Worm (Caenorhabditis elegans) whole organism, young adult: ENCODE results near the gene aakg-1.
A peak's percentile ranks its signal among the peaks of the same experiment; 100 is the strongest.

Source experiments
- D2030.7 ChIP-seq: fragments of 200-800 bp; sonication (Bioruptor generic); IDR thresholded peaks from 2 replicates; pipeline ENCODE4 v1.3.6; 2022; ENCODE audit warnings: missing genetic modification reagents, missing genetic modification characterization, missing compliant biosample characterization
- F33H1.4 ChIP-seq: fragments of 200-800 bp; sonication (Bioruptor generic); IDR thresholded peaks from 2 replicates; pipeline ENCODE4 v1.3.6; 2022; ENCODE audit warnings: missing genetic modification reagents, missing genetic modification characterization, missing compliant biosample characterization
- F49E8.2 ChIP-seq: sonication (generic microtip); optimal IDR thresholded peaks from 3 replicates; lab custom pipeline; 2017; ENCODE audit warnings: missing genetic modification characterization, mild to moderate bottlenecking, missing compliant biosample characterization, antibody characterized with exemption, moderate library complexity; ENCODE audit not compliant: insufficient read depth
- K12H6.12 ChIP-seq: fragments of 200-800 bp; sonication (Bioruptor generic); optimal IDR thresholded peaks from 2 replicates; lab custom pipeline; 2018; ENCODE audit warnings: mild to moderate bottlenecking, missing genetic modification characterization, missing compliant biosample characterization
- T26A5.8 ChIP-seq: sonication (generic microtip); optimal IDR thresholded peaks from 2 replicates; lab custom pipeline; 2016; ENCODE audit warnings: missing genetic modification characterization, missing compliant biosample characterization
- Y79H2A.3 ChIP-seq: fragments of 200-800 bp; sonication (Bioruptor generic); conservative IDR thresholded peaks from 2 replicates; pipeline ENCODE4 v1.3.6; 2022; ENCODE audit warnings: missing genetic modification reagents, missing genetic modification characterization, missing compliant biosample characterization
- ZK185.1 ChIP-seq: sonication (generic microtip); optimal IDR thresholded peaks from 2 replicates; lab custom pipeline; 2016; ENCODE audit warnings: mild to moderate bottlenecking, missing genetic modification characterization, missing compliant biosample characterization; ENCODE audit not compliant: poor library complexity, severe bottlenecking
- aptf-2 ChIP-seq: fragments of 200-800 bp; sonication (Bioruptor generic); conservative IDR thresholded peaks from 2 replicates; pipeline ENCODE4 v1.3.6; 2022; ENCODE audit warnings: missing genetic modification reagents, missing genetic modification characterization, missing compliant biosample characterization
- bed-2 ChIP-seq: fragments of 200-800 bp; sonication (Bioruptor generic); IDR thresholded peaks from 2 replicates; pipeline ENCODE4 v1.3.6; 2022; ENCODE audit warnings: missing genetic modification reagents, missing genetic modification characterization, missing compliant biosample characterization
- cebp-2 ChIP-seq: fragments of 200-800 bp; sonication (Bioruptor generic); IDR thresholded peaks from 2 replicates; pipeline ENCODE4 v1.3.6; 2022; ENCODE audit warnings: missing genetic modification characterization, missing compliant biosample characterization
- ceh-27 ChIP-seq: fragments of 200-800 bp; sonication (Bioruptor generic); optimal IDR thresholded peaks from 2 replicates; lab custom pipeline; 2018; ENCODE audit warnings: mild to moderate bottlenecking, missing genetic modification characterization, moderate library complexity, missing compliant biosample characterization
- ceh-91 ChIP-seq: fragments of 200-800 bp; sonication (Bioruptor generic); IDR thresholded peaks from 2 replicates; pipeline ENCODE4 v1.3.6; 2022; ENCODE audit warnings: missing genetic modification reagents, missing genetic modification characterization, missing compliant biosample characterization
- dox-1 ChIP-seq: fragments of 200-800 bp; sonication (Bioruptor generic); IDR thresholded peaks from 2 replicates; pipeline ENCODE4 v1.3.6; 2022; ENCODE audit warnings: missing genetic modification reagents, missing genetic modification characterization, missing compliant biosample characterization
- fkh-3 ChIP-seq: sonication (generic microtip); optimal IDR thresholded peaks from 2 replicates; lab custom pipeline; 2016; ENCODE audit warnings: mild to moderate bottlenecking, missing genetic modification characterization, missing compliant biosample characterization
- hrde-1 ChIP-seq: sonication (generic microtip); optimal IDR thresholded peaks from 2 replicates; lab custom pipeline; 2016; ENCODE audit warnings: missing genetic modification characterization, mild to moderate bottlenecking, missing compliant biosample characterization, moderate library complexity, missing genotype, missing genetic modification reagents, borderline replicate concordance
- let-607 ChIP-seq, 2 experiments: fragments of 200-800 bp in 1 of 2; sonication (Bioruptor generic) in 1 of 2; sonication (generic microtip) in 1 of 2; optimal IDR thresholded peaks; 2 replicates each; lab custom pipeline; 2016 to 2018; ENCODE audit warnings: mild to moderate bottlenecking in 2 of 2, missing compliant biosample characterization in 2 of 2, missing genetic modification characterization in 2 of 2, moderate library complexity in 2 of 2, missing genotype in 1 of 2
- lin-26 ChIP-seq: fragments of 200-800 bp; sonication (Bioruptor generic); IDR thresholded peaks from 2 replicates; pipeline ENCODE4 v1.3.6; 2022; ENCODE audit warnings: missing genetic modification reagents, missing genetic modification characterization, missing compliant biosample characterization
- lin-40 ChIP-seq: sonication (generic microtip); optimal IDR thresholded peaks from 2 replicates; lab custom pipeline; 2016; ENCODE audit warnings: missing genetic modification characterization, mild to moderate bottlenecking, missing compliant biosample characterization, missing genotype, missing genetic modification reagents
- lin-54 ChIP-seq: fragments of 200-800 bp; sonication (Bioruptor generic); optimal IDR thresholded peaks from 2 replicates; lab custom pipeline; 2018; ENCODE audit warnings: mild to moderate bottlenecking, missing genetic modification characterization, missing compliant biosample characterization
- lsl-1 ChIP-seq: fragments of 200-800 bp; sonication (Bioruptor generic); optimal IDR thresholded peaks from 2 replicates; lab custom pipeline; 2018; ENCODE audit warnings: mild to moderate bottlenecking, missing genetic modification characterization, moderate library complexity, missing compliant biosample characterization
- lsy-27 ChIP-seq: sonication (generic microtip); optimal IDR thresholded peaks from 2 replicates; lab custom pipeline; 2017; ENCODE audit warnings: missing genetic modification characterization, mild to moderate bottlenecking, missing compliant biosample characterization, antibody characterized with exemption, missing genotype, borderline replicate concordance; ENCODE audit not compliant: insufficient read depth
- madf-10 ChIP-seq: sonication (generic microtip); optimal IDR thresholded peaks from 2 replicates; lab custom pipeline; 2016; ENCODE audit warnings: mild to moderate bottlenecking, missing genetic modification characterization, missing compliant biosample characterization
- madf-3 ChIP-seq: fragments of 200-800 bp; sonication (Bioruptor generic); IDR thresholded peaks from 2 replicates; pipeline ENCODE4 v1.3.6; 2022; ENCODE audit warnings: missing genetic modification reagents, missing genetic modification characterization, missing compliant biosample characterization
- madf-6 ChIP-seq: fragments of 200-800 bp; sonication (Bioruptor generic); IDR thresholded peaks from 2 replicates; pipeline ENCODE4 v1.3.6; 2022; ENCODE audit warnings: missing genetic modification reagents, missing genetic modification characterization, missing compliant biosample characterization
- madf-8 ChIP-seq: fragments of 200-800 bp; sonication (Bioruptor generic); conservative IDR thresholded peaks from 2 replicates; pipeline ENCODE4 v1.3.6; 2022; ENCODE audit warnings: missing genetic modification reagents, missing genetic modification characterization, missing compliant biosample characterization
- mxl-1 ChIP-seq: sonication (generic microtip); optimal IDR thresholded peaks from 2 replicates; lab custom pipeline; 2016; ENCODE audit warnings: missing genetic modification characterization, missing compliant biosample characterization
- nhr-179 ChIP-seq: sonication (generic microtip); optimal IDR thresholded peaks from 2 replicates; lab custom pipeline; 2016; ENCODE audit warnings: mild to moderate bottlenecking, missing genetic modification characterization, missing compliant biosample characterization
- sdz-38 ChIP-seq: sonication (generic microtip); optimal IDR thresholded peaks from 2 replicates; lab custom pipeline; 2016; ENCODE audit warnings: missing genotype, missing genetic modification characterization, missing compliant biosample characterization
- snpc-1.1 ChIP-seq: sonication (generic microtip); optimal IDR thresholded peaks from 2 replicates; lab custom pipeline; 2017; ENCODE audit warnings: missing genetic modification characterization, mild to moderate bottlenecking, missing compliant biosample characterization, antibody characterized with exemption, moderate library complexity, missing genotype, missing genetic modification reagents; ENCODE audit not compliant: insufficient read depth
- snpc-1.3 ChIP-seq: sonication (generic microtip); optimal IDR thresholded peaks from 2 replicates; lab custom pipeline; 2017; ENCODE audit warnings: missing genetic modification characterization, mild to moderate bottlenecking, missing compliant biosample characterization, antibody characterized with exemption, moderate library complexity, missing genotype, missing genetic modification reagents; ENCODE audit not compliant: insufficient read depth
- snpc-3.4 ChIP-seq: sonication (generic microtip); optimal IDR thresholded peaks from 2 replicates; lab custom pipeline; 2017; ENCODE audit warnings: missing genetic modification characterization, mild to moderate bottlenecking, missing compliant biosample characterization, antibody characterized with exemption, moderate library complexity, missing genotype, missing genetic modification reagents
- tbx-9 ChIP-seq: sonication (generic microtip); optimal IDR thresholded peaks from 2 replicates; lab custom pipeline; 2016; ENCODE audit warnings: borderline replicate concordance, missing genetic modification characterization, inconsistent platforms, missing compliant biosample characterization
- xnd-1 ChIP-seq: sonication (generic microtip); optimal IDR thresholded peaks from 2 replicates; lab custom pipeline; 2016; ENCODE audit warnings: missing genotype, missing genetic modification reagents, missing genetic modification characterization, missing compliant biosample characterization
- zim-3 ChIP-seq: sonication (generic microtip); optimal IDR thresholded peaks from 2 replicates; lab custom pipeline; 2017; ENCODE audit warnings: mild to moderate bottlenecking, missing genetic modification characterization, moderate library complexity, missing compliant biosample characterization
- ztf-18 ChIP-seq: sonication (generic microtip); optimal IDR thresholded peaks from 2 replicates; lab custom pipeline; 2016; ENCODE audit warnings: missing genotype, mild to moderate bottlenecking, missing genetic modification characterization, missing compliant biosample characterization
- ztf-28 ChIP-seq: fragments of 200-800 bp; sonication (Bioruptor generic); IDR thresholded peaks from 2 replicates; pipeline ENCODE4 v1.3.6; 2022; ENCODE audit warnings: missing genetic modification reagents, missing genetic modification characterization, missing compliant biosample characterization
- ztf-6 ChIP-seq: fragments of 200-800 bp; sonication (Bioruptor generic); IDR thresholded peaks from 2 replicates; pipeline ENCODE4 v1.3.6; 2022; ENCODE audit warnings: missing genetic modification reagents, missing genetic modification characterization, missing compliant biosample characterization

Gene aakg-1

DNA sequence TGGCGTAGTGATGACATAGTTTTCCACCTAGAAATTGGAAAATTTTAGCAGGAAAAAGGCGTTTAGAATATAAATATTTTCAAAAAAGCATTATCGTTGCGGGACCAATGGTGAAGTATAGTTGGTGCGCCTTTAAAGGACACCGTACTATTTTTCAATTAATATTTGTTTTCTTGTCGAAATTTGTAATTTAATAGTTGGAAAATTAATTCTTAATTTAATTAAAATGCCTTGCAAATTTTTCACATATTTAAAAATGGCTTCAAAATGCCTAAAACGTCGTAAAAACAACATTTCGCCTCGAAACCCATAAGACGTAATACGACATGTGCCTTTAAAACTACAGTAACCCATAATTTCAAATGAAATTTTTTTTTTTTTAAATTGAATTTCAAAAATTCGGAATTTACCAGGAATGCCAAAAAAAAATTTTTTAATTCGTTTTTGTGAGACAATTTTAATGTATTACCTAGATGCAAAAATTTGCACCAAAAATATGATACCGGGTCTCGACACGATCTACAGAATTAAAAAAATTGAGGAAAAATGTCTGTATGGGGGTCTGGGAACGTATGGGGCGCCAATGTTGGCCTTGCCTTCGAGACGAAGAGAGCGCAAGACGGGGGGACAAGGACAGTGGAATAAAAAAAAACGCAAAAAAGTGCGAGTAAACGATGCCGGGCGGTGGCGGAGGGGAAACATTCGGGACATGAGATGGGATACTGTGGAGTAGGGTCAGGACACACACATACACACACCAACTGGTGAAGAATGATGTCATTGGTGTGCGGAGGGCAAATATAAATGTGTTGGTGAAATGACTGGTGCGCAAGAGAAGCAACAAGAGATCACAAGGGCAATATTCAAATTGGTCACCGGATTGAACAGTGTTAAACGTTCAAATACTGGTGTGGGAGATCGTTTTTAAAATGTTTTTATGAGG is at the start of gene aakg-1:
TSS of gene aakg-1 (minus strand) at position 52 of the 943 bp plus-strand sequence.
- TF ChIP-seq mxl-1 (no peak), ceh-91 (GFP tag; lab: Robert Waterston, UW) (peak; percentile 35; the same call in 1 of the 2 replicates), xnd-1 (tag; lab: Kevin White, UChicago) (peak; percentile 95), snpc-3.4 (tag; lab: Kevin White, UChicago) (no peak), lsy-27 (no peak), zim-3 (tag; lab: Kevin White, UChicago) (no peak), nhr-179 (tag; lab: Kevin White, UChicago) (no peak), bed-2 (GFP tag; lab: Robert Waterston, UW) (no peak), tbx-9 (tag; lab: Kevin White, UChicago) (no peak), dox-1 (GFP tag; lab: Robert Waterston, UW) (no peak), lin-54 (GFP tag; lab: Kevin White, UChicago) (peak; percentile 59), snpc-1.3 (peak; percentile 1), K12H6.12 (tag; lab: Kevin White, UChicago) (no peak), fkh-3 (tag; lab: Kevin White, UChicago) (no peak), ztf-6 (GFP tag; lab: Robert Waterston, UW) (no peak), snpc-1.1 (tag; lab: Kevin White, UChicago) (no peak), ztf-18 (tag; lab: Kevin White, UChicago) (no peak), sdz-38 (tag; lab: Kevin White, UChicago) (no peak), ceh-27 (no peak), hrde-1 (tag; lab: Kevin White, UChicago) (no peak), let-607 (tag; optimal IDR thresholded peaks at IDR 0.05; lab: Kevin White, UChicago) (no peak), cebp-2 (GFP tag; lab: Robert Waterston, UW) (no peak), F33H1.4 (GFP tag; lab: Robert Waterston, UW) (peak; percentile 94), D2030.7 (GFP tag; lab: Robert Waterston, UW) (peak; percentile 68), T26A5.8 (no peak), madf-6 (GFP tag; lab: Robert Waterston, UW) (peak; percentile 89), Y79H2A.3 (GFP tag; lab: Robert Waterston, UW) (no peak), aptf-2 (GFP tag; lab: Robert Waterston, UW) (no peak), lsl-1 (GFP tag; lab: Kevin White, UChicago) (peak; percentile 99), F49E8.2 (tag; lab: Kevin White, UChicago) (no peak), madf-3 (GFP tag; lab: Robert Waterston, UW) (no peak), madf-10 (tag; lab: Kevin White, UChicago) (no peak), madf-8 (GFP tag; lab: Robert Waterston, UW) (peak; percentile 66; the same call in 1 of the 2 replicates), ztf-28 (0 out of 2 replicates have a peak, but pooled peaks have one; percentile 48), ZK185.1 (tag; lab: Kevin White, UChicago) (no peak), lin-40 (no peak), lin-26 (GFP tag; lab: Robert Waterston, UW) (no peak)
- TF ChIP-seq, all 124 proteins: peak for 10
